Fruit fly (Drosophila melanogaster) whole organism, wandering third instar larva: ENCODE data around the gene Cpr78E.

ENCODE experiments used
- Abd-B ChIP-seq: fragments of >200 bp; optimal IDR thresholded peaks from 2 replicates; lab custom pipeline; 2017; ENCODE audit warnings: missing biosample characterization, missing genetic modification characterization
- CG32264 ChIP-seq: fragments of 200-800 bp; sonication (Bioruptor generic); optimal IDR thresholded peaks from 2 replicates; lab custom pipeline; 2016; ENCODE audit warnings: missing biosample characterization, missing genetic modification characterization
- CrebA ChIP-seq: fragments of 200-800 bp; sonication (Bioruptor generic); optimal IDR thresholded peaks from 2 replicates; lab custom pipeline; 2016; ENCODE audit warnings: missing biosample characterization, mild to moderate bottlenecking, missing genetic modification characterization, borderline replicate concordance
- Dfd ChIP-seq: fragments of >200 bp; optimal IDR thresholded peaks from 2 replicates; lab custom pipeline; 2017; ENCODE audit warnings: missing biosample characterization, missing genetic modification characterization
- GATAd ChIP-seq: sonication (Bioruptor generic); optimal IDR thresholded peaks from 2 replicates; lab custom pipeline; 2016; ENCODE audit warnings: missing biosample characterization, missing genetic modification characterization
- HLH106 ChIP-seq: fragments of 200-800 bp; optimal IDR thresholded peaks from 3 replicates; lab custom pipeline; 2019; ENCODE audit warnings: missing biosample characterization, mild to moderate bottlenecking, missing genetic modification characterization, moderate library complexity
- Hnf4 ChIP-seq: fragments of 200-800 bp; sonication (Bioruptor generic); optimal IDR thresholded peaks from 2 replicates; lab custom pipeline; 2016; ENCODE audit warnings: missing biosample characterization, mild to moderate bottlenecking, missing genetic modification characterization
- Hr78 ChIP-seq: fragments of >200 bp; optimal IDR thresholded peaks from 2 replicates; lab custom pipeline; 2017; ENCODE audit warnings: missing biosample characterization, missing genetic modification characterization
- Hr83 ChIP-seq: fragments of 200-300 bp; sonication (Bioruptor generic); optimal IDR thresholded peaks from 2 replicates; lab custom pipeline; 2016; ENCODE audit warnings: missing biosample characterization, mild to moderate bottlenecking, missing genetic modification characterization, moderate library complexity; ENCODE audit not compliant: poor library complexity, severe bottlenecking
- Jra ChIP-seq: sonication (Bioruptor generic); optimal IDR thresholded peaks from 2 replicates; lab custom pipeline; 2016; ENCODE audit warnings: missing biosample characterization, missing genetic modification characterization
- Mio ChIP-seq: sonication (Bioruptor generic); optimal IDR thresholded peaks from 2 replicates; lab custom pipeline; 2016; ENCODE audit warnings: missing biosample characterization, missing genetic modification characterization
- Myc ChIP-seq: fragments of >200 bp; optimal IDR thresholded peaks from 2 replicates; lab custom pipeline; 2017
- N ChIP-seq: fragments of >200 bp; optimal IDR thresholded peaks from 2 replicates; lab custom pipeline; 2018; ENCODE audit warnings: missing biosample characterization, missing external identifiers, missing genetic modification characterization
- OdsH ChIP-seq: fragments of 200-800 bp; sonication (Bioruptor generic); optimal IDR thresholded peaks from 2 replicates; lab custom pipeline; 2016; ENCODE audit warnings: missing biosample characterization, mild to moderate bottlenecking, missing genetic modification characterization
- Rel ChIP-seq, 2 experiments: fragments of 200-800 bp; sonication (Bioruptor generic) in 1 of 2; optimal IDR thresholded peaks; 2 replicates in 1 of 2; 3 replicates in 1 of 2; lab custom pipeline; 2016 to 2019; ENCODE audit warnings: mild to moderate bottlenecking in 2 of 2, missing biosample characterization in 2 of 2, missing genetic modification characterization in 2 of 2, moderate library complexity in 1 of 2
- Sp1 ChIP-seq: fragments of 200-800 bp; sonication (Bioruptor generic); optimal IDR thresholded peaks from 3 replicates; lab custom pipeline; 2019; ENCODE audit warnings: missing biosample characterization, mild to moderate bottlenecking, missing genetic modification characterization, moderate library complexity
- Vsx2 ChIP-seq: fragments of 200-300, 225-300 bp; sonication (Bioruptor generic); optimal IDR thresholded peaks from 2 replicates; lab custom pipeline; 2018; ENCODE audit warnings: missing biosample characterization, missing genetic modification characterization; ENCODE audit not compliant: partially characterized antibody
- br ChIP-seq: fragments of 200-800 bp; sonication (Bioruptor generic); optimal IDR thresholded peaks from 2 replicates; lab custom pipeline; 2016; ENCODE audit warnings: missing biosample characterization, missing genetic modification characterization
- brk ChIP-seq: fragments of 200-800 bp; sonication (Bioruptor generic); optimal IDR thresholded peaks from 2 replicates; lab custom pipeline; 2016; ENCODE audit warnings: missing biosample characterization, mild to moderate bottlenecking, missing genetic modification characterization
- dl ChIP-seq, 2 experiments: fragments of 175-275, 200-275 bp in 1 of 2; fragments of 200-275 bp in 1 of 2; sonication (Bioruptor generic); optimal IDR thresholded peaks; lab custom pipeline; 2018; ENCODE audit warnings: mild to moderate bottlenecking in 2 of 2, missing biosample characterization in 2 of 2, missing genetic modification characterization in 2 of 2, moderate library complexity in 2 of 2; ENCODE audit not compliant: partially characterized antibody in 2 of 2, insufficient read depth in 1 of 2
- dmrt93B ChIP-seq: fragments of 200-800 bp; sonication (Bioruptor generic); optimal IDR thresholded peaks from 2 replicates; lab custom pipeline; 2018; ENCODE audit warnings: missing biosample characterization, mild to moderate bottlenecking, missing genetic modification characterization
- dsf ChIP-seq: sonication (Bioruptor generic); optimal IDR thresholded peaks from 2 replicates; lab custom pipeline; 2016; ENCODE audit warnings: missing biosample characterization, missing genetic modification characterization, borderline replicate concordance
- ey ChIP-seq: fragments of 200-800 bp; sonication (Bioruptor generic); optimal IDR thresholded peaks from 2 replicates; lab custom pipeline; 2016; ENCODE audit warnings: missing biosample characterization, missing genetic modification characterization
- foxo ChIP-seq, 2 experiments: fragments of 200-800 bp; sonication (Bioruptor generic); optimal IDR thresholded peaks; 2 replicates in 1 of 2; 3 replicates in 1 of 2; lab custom pipeline; 2016 to 2017; ENCODE audit warnings: missing biosample characterization in 2 of 2, missing genetic modification characterization in 2 of 2
- fru ChIP-seq: fragments of 200-800 bp; sonication (Bioruptor generic); optimal IDR thresholded peaks from 3 replicates; lab custom pipeline; 2016; ENCODE audit warnings: missing biosample characterization, mild to moderate bottlenecking, missing genetic modification characterization
- jim ChIP-seq: fragments of 175-275, 200-325 bp; sonication (Bioruptor generic); optimal IDR thresholded peaks from 2 replicates; lab custom pipeline; 2016; ENCODE audit warnings: missing biosample characterization, mild to moderate bottlenecking, missing genetic modification characterization
- lola ChIP-seq: fragments of >200 bp; optimal IDR thresholded peaks from 2 replicates; lab custom pipeline; 2017; ENCODE audit warnings: missing biosample characterization, missing genetic modification characterization
- pan ChIP-seq: fragments of >200 bp; optimal IDR thresholded peaks from 2 replicates; lab custom pipeline; 2017
- rgr ChIP-seq: fragments of 200-800 bp; sonication (Bioruptor generic); optimal IDR thresholded peaks from 3 replicates; lab custom pipeline; 2016; ENCODE audit warnings: missing biosample characterization, mild to moderate bottlenecking, missing genetic modification characterization
- sage ChIP-seq: fragments of 200-800 bp; sonication (Bioruptor generic); optimal IDR thresholded peaks from 2 replicates; lab custom pipeline; 2016; ENCODE audit warnings: missing biosample characterization, mild to moderate bottlenecking, missing genetic modification characterization
- sv ChIP-seq: fragments of 200-800 bp; sonication (Bioruptor generic); optimal IDR thresholded peaks from 3 replicates; lab custom pipeline; 2016; ENCODE audit warnings: missing biosample characterization, missing genetic modification characterization
- tai ChIP-seq: sonication (Bioruptor generic); optimal IDR thresholded peaks from 2 replicates; lab custom pipeline; 2016; ENCODE audit warnings: missing biosample characterization, missing genetic modification characterization
- usp ChIP-seq: fragments of >200 bp; optimal IDR thresholded peaks from 2 replicates; lab custom pipeline; 2017; ENCODE audit warnings: missing biosample characterization, missing genetic modification characterization
- woc ChIP-seq: sonication (Bioruptor generic); optimal IDR thresholded peaks from 2 replicates; lab custom pipeline; 2016; ENCODE audit warnings: missing biosample characterization, mild to moderate bottlenecking, missing genetic modification characterization

Cpr78E gene

DNA sequence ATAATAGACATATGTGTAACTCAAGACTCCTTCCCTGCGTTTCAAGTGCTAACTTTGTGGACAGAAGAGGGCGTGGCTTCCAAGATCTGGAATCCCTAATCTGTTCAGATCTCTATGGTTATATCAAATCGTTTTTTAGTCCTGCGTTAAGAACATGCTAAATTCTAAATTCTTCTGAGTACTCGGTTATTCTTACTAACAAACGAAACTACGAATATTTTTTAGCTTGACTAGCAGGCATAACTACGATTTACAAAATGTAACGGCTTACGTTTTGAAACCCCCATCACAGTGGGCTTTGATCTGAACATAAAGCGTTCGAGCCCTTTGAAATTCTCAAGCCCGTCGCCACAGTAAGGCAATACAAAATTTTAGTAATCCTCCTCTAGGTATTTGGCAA lies 27.7 kb downstream of the Cpr78E start, which contains the start of gene CG32445:
TSS of gene CG32445 (plus strand) at position 301 of the 400 bp plus-strand sequence.
- TF ChIP-seq Rel (GFP tag; optimal IDR thresholded peaks at IDR 0.05; lab: Kevin White, UChicago): no peak
- TF ChIP-seq Rel (tag; optimal IDR thresholded peaks at IDR 0.05; lab: Kevin White, UChicago): no peak
- TF ChIP-seq Hr78 (GFP tag; lab: Kevin White, UChicago): no peak
- TF ChIP-seq sage (GFP tag; lab: Kevin White, UChicago): no peak
- TF ChIP-seq jim: no peak
- no peak for TF ChIP-seq woc
- TF ChIP-seq Dfd (GFP tag; lab: Kevin White, UChicago): no peak
- no peak for TF ChIP-seq Myc (lab: Kevin White, UChicago)
- TF ChIP-seq N (GFP tag; lab: Kevin White, UChicago): no peak
- TF ChIP-seq usp: no peak
- TF ChIP-seq Hr83 (GFP tag; lab: Kevin White, UChicago): no peak
- no peak for TF ChIP-seq lola (GFP tag; lab: Kevin White, UChicago)
- no peak for TF ChIP-seq rgr
- no peak for TF ChIP-seq sv (GFP tag; lab: Kevin White, UChicago)
- no peak for TF ChIP-seq brk (GFP tag; lab: Kevin White, UChicago)
- no peak for TF ChIP-seq br (GFP tag; lab: Kevin White, UChicago)
- TF ChIP-seq Vsx2 (GFP tag; lab: Kevin White, UChicago): no peak
- no peak for TF ChIP-seq fru

DNA sequence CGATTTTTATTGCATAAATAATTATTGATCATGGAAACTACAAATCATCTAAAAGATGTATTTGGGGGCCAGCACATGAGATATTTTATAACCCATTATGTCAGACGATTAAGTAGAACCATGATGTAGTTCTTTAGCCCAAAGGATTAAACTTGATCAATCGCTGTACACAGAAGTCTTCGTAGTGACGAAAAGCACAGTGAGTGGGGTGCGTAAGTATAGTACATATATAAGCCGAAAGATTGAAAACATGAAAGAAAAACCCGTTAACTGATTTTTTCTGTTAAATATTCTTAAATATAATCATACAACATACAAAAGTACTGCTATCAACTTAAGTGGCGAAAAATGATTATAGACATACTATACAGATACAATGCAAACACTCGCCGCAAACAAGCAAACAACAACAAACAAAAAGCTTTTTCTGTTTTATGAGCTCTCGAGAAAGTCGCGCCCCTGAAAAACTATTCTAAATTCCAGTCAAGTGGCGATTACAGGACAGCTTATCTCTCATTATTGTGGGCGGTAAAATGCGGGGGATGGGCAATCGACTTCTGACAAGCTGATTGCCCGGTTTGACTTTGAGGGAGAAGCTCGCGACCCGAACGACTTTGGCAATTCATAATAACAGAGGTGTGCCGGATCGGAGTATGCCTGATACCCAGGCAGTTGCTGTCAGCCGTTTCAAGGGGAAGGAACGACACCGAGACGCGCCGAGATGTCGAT lies 30.4 kb downstream of the Cpr78E start, which contains the start of gene CG32444:
TSS of gene CG32444 (plus strand) at position 683 of the 729 bp plus-strand sequence.
- TF ChIP-seq dmrt93B (no peak), CrebA (GFP tag; lab: Kevin White, UChicago) (no peak), lola (GFP tag; lab: Kevin White, UChicago) (no peak), dsf (GFP tag; lab: Kevin White, UChicago) (no peak), CG32264 (GFP tag; lab: Kevin White, UChicago) (no peak), sage (GFP tag; lab: Kevin White, UChicago) (no peak), Vsx2 (GFP tag; lab: Kevin White, UChicago) (no peak), brk (GFP tag; lab: Kevin White, UChicago) (no peak), Sp1 (GFP tag; lab: Kevin White, UChicago) (no peak), Hnf4 (GFP tag; lab: Kevin White, UChicago) (no peak), ey (no peak), Hr83 (GFP tag; lab: Kevin White, UChicago) (no peak), tai (GFP tag; lab: Kevin White, UChicago) (no peak), Abd-B (GFP tag; lab: Kevin White, UChicago) (no peak), Jra (no peak), pan (no peak), HLH106 (tag; lab: Kevin White, UChicago) (no peak)
- TF ChIP-seq, all 38 proteins: peak for 0

DNA sequence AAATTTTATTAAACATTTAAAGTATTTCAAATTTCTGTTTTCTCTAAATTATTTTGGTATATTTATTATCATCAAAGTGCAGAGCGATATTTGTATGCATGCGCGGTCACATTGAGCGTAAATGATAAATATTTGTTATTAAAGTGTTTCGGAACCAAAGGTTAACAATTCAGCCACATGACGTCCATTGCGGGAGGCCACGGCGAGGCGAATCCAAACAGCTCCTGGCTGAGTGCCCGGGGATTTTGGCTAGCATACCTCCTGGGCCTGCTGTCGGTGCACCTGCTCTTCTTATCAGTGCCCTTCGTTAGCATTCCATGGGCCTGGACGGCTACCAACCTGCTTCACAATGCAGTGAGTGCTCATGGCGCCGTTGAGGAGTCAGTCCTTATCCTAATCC lies 31.6 kb downstream of the Cpr78E start, which contains the start of gene ORMDL:
TSS of gene ORMDL (plus strand) at position 98 of the 400 bp plus-strand sequence.
- TF ChIP-seq Jra (no peak), Abd-B (GFP tag; lab: Kevin White, UChicago) (no peak), foxo (GFP tag; optimal IDR thresholded peaks at IDR 0.05; lab: Kevin White, UChicago) (no peak), sv (GFP tag; lab: Kevin White, UChicago) (no peak), dmrt93B (no peak), GATAd (GFP tag; lab: Kevin White, UChicago) (no peak), rgr (no peak), Dfd (GFP tag; lab: Kevin White, UChicago) (no peak), OdsH (GFP tag; lab: Kevin White, UChicago) (no peak), pan (no peak), CrebA (GFP tag; lab: Kevin White, UChicago) (no peak), Sp1 (GFP tag; lab: Kevin White, UChicago) (no peak), Mio (GFP tag; lab: Kevin White, UChicago) (no peak), dl (GFP tag; optimal IDR thresholded peaks at IDR 0.05; lab: Kevin White, UChicago; ENCODE audit: insufficient read depth in 1 of 2, partially characterized antibody in 2 of 2) (no peak), sage (GFP tag; lab: Kevin White, UChicago) (no peak), tai (GFP tag; lab: Kevin White, UChicago) (no peak)
